Worm (Caenorhabditis elegans): ENCODE results near the gene W09G12.10.

Gene W09G12.10

DNA sequence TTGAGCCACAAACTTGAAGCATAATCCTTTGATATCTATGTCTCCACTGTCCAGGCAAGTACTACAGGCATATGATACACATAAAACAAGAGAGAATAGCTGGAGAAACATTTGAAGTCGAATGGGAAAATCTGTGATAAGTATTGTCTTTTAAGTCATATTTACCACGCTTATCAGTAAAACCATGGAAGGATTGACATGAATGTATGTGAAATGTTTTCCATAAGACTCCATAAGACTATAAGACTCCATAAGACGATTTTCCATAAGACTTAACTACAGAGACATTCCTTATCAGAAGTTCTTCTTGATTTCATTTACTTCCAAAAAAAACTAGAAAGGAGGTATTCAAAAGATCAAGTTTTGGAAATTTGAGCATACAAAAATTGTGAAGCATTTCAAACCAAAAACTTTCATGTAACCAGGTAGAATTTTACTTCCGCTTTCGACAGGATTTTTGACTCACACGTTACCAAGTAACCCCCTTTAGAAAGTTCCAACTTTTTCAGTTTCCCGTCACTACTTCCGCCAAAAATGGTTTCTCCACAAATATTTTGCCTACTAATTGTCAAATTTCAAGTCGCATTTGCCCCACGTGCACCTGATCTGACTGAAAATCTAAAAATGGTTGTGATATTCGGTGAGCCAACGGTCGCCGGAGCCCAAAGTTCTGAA lies 25.8 kb upstream of the W09G12.10 start, which contains the start of the genes clec-165 and F38A1.11:
Gene clec-165, minus strand, starts transcription at position 125 of the 675 bp plus-strand sequence.
Gene F38A1.11, plus strand, starts transcription at position 625 of the 675 bp plus-strand sequence.
- TF ChIP-seq nhr-71 (tag; optimal IDR thresholded peaks at IDR 0.05), result no peak
- no peak for TF ChIP-seq snpc-4 (tag; optimal IDR thresholded peaks at IDR 0.05)
- peak; percentile 84 for TF ChIP-seq elt-2 (tag; optimal IDR thresholded peaks at IDR 0.05)

DNA sequence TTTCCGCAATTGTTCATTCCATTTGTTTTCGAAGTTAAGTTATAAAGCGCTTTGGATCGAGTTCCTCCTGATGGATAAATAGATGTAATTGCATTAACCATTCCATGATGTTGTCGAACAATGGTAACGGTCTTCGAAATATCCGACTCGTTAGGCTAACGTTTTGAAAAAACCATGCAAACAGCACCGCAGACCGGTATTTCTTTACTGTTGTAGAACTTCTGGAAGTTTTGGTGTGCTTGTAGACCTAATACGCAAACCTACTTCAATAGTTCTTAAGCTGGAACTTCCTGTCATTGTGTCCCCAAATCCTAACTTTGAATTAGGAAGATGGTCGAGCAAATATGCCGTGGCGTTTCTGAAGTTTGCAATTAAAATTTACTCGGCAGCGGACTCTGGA lies 24.2 kb upstream of the W09G12.10 start, which contains the start of gene F38A1.9:
Gene F38A1.9, minus strand, starts transcription at position 101 of the 400 bp plus-strand sequence.
- TF ChIP-seq fkh-8 (tag; optimal IDR thresholded peaks at IDR 0.05) (no peak), efl-1 (optimal IDR thresholded peaks at IDR 0.05) (no peak), efl-1 (GFP tag; optimal IDR thresholded peaks at IDR 0.05 in 1 of 2) (peak in 1 of 2 experiments; percentile 65)

DNA sequence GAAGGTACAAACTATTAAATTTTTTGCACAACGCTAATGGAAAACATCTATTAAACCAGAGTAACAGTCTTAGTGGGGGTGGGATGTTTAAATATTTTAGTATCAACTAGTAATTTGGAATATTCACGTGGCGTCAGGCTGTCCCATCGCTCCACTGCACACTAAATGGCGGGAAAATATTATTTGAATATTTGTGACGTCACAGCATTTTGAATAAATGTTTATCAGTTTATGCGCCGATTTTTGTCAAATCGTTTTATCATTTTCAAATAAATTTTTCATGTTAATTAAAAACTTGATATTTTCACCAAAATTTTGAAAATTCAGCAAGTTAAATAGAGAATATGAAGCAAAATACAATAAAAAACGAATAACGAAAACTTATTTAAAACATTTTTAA lies 22.2 kb upstream of the W09G12.10 start, which contains the start of gene F38A1.15:
Gene F38A1.15, minus strand, starts transcription at position 101 of the 400 bp plus-strand sequence.
- no peak for TF ChIP-seq nhr-20 (tag; optimal IDR thresholded peaks at IDR 0.05)
- no peak for TF ChIP-seq F16B12.6 (tag; optimal IDR thresholded peaks at IDR 0.05)
- TF ChIP-seq nhr-76 (tag; optimal IDR thresholded peaks at IDR 0.05), result no peak
- TF ChIP-seq zip-4 (GFP tag; optimal IDR thresholded peaks at IDR 0.05), result no peak
- TF ChIP-seq unc-98 (GFP tag; IDR thresholded peaks at IDR 0.05), result no peak
- no peak for TF ChIP-seq Y116A8C.19 (tag; optimal IDR thresholded peaks at IDR 0.05; ENCODE audit: borderline replicate concordance)
- no peak for TF ChIP-seq nhr-28 (tag; optimal IDR thresholded peaks at IDR 0.05)
- no peak for TF ChIP-seq egl-13 (tag; optimal IDR thresholded peaks at IDR 0.05)
- TF ChIP-seq ztf-4 (tag; optimal IDR thresholded peaks at IDR 0.05), result no peak
- no peak for TF ChIP-seq snpc-4 (tag; optimal IDR thresholded peaks at IDR 0.05)
- no peak for TF ChIP-seq alr-1 (tag; optimal IDR thresholded peaks at IDR 0.05; ENCODE audit: borderline replicate concordance)
- TF ChIP-seq ceh-8 (GFP tag; optimal IDR thresholded peaks at IDR 0.05), result no peak
- no peak for TF ChIP-seq unc-30 (tag; optimal IDR thresholded peaks at IDR 0.05)
- TF ChIP-seq nhr-90 (tag; optimal IDR thresholded peaks at IDR 0.05; ENCODE audit: poor library complexity), result no peak
- TF ChIP-seq fkh-10 (GFP tag; optimal IDR thresholded peaks at IDR 0.05), result no peak
- TF ChIP-seq nhr-12 (tag; optimal IDR thresholded peaks at IDR 0.05), result no peak
- no peak for TF ChIP-seq sptf-1 (tag; optimal IDR thresholded peaks at IDR 0.05)

DNA sequence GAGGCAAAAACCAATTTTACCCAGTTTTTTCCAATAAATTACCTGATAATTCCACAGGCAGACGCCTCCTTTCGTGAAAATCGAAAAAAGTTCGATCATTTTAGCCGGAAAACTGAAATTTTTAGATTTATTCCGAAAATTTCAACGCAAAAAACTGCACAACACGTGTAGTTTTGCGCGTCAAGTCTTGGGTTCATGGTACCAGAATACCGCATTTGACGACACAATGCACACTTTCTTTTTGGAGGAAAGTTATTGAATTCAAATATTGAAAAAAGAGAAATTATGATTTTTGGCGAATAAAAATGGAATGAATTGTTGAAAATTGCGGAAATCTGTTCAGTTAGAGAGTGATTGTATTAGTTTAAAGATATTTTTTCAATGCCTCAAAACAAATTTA lies 18.6 kb upstream of the W09G12.10 start, which contains the start of gene F38A1.8:
Gene F38A1.8, minus strand, starts transcription at position 167 of the 400 bp plus-strand sequence.
- TF ChIP-seq hpl-2 (GFP tag; optimal IDR thresholded peaks at IDR 0.05) (no peak), Y116A8C.19 (tag; optimal IDR thresholded peaks at IDR 0.05; ENCODE audit: borderline replicate concordance) (no peak), tlp-1 (tag; optimal IDR thresholded peaks at IDR 0.05) (no peak), zip-4 (GFP tag; optimal IDR thresholded peaks at IDR 0.05) (no peak), aha-1 (tag; optimal IDR thresholded peaks at IDR 0.05) (no peak), nhr-19 (GFP tag; conservative IDR thresholded peaks at IDR 0.05) (peak; percentile 57), irx-1 (tag; optimal IDR thresholded peaks at IDR 0.05) (peak; percentile 25), nhr-84 (tag; optimal IDR thresholded peaks at IDR 0.05) (no peak), zag-1 (tag; optimal IDR thresholded peaks at IDR 0.05) (no peak), nhr-20 (tag; optimal IDR thresholded peaks at IDR 0.05) (no peak), C04F5.9 (tag; optimal IDR thresholded peaks at IDR 0.05) (peak; percentile 24), nhr-77 (tag; optimal IDR thresholded peaks at IDR 0.05) (no peak), vab-15 (tag; optimal IDR thresholded peaks at IDR 0.05) (no peak), hlh-4 (tag; optimal IDR thresholded peaks at IDR 0.05) (no peak), lsy-2 (tag; optimal IDR thresholded peaks at IDR 0.05) (peak; percentile 78 to 84), lin-39 (tag; optimal IDR thresholded peaks at IDR 0.05) (no peak), ztf-11 (tag; optimal IDR thresholded peaks at IDR 0.05) (no peak), skn-1 (tag; optimal IDR thresholded peaks at IDR 0.05) (peak; percentile 36), snu-23 (GFP tag; optimal IDR thresholded peaks at IDR 0.05) (peak; percentile 74), F16B12.6 (tag; optimal IDR thresholded peaks at IDR 0.05) (peak; percentile 93), ces-1 (GFP tag; optimal IDR thresholded peaks at IDR 0.05) (no peak), pqm-1 (tag; optimal IDR thresholded peaks at IDR 0.05) (no peak), nhr-11 (tag; optimal IDR thresholded peaks at IDR 0.05) (no peak), unc-30 (tag; optimal IDR thresholded peaks at IDR 0.05) (no peak), nhr-237 (tag; optimal IDR thresholded peaks at IDR 0.05) (peak; percentile 32), ama-1 (optimal IDR thresholded peaks at IDR 0.05) (no peak), rnt-1 (tag; optimal IDR thresholded peaks at IDR 0.05) (peak; percentile 77), lin-15B (tag; optimal IDR thresholded peaks at IDR 0.05) (peak; percentile 69), lin-13 (GFP tag; optimal IDR thresholded peaks at IDR 0.05) (peak; percentile 39), ceh-88 (GFP tag; IDR thresholded peaks at IDR 0.05) (no peak), ceh-63 (GFP tag; optimal IDR thresholded peaks at IDR 0.05) (no peak)
